Fruit fly (Drosophila melanogaster) whole organism, embryonic: ENCODE results near the gene CG1824.
A peak's percentile ranks its signal among the peaks of the same experiment; 100 is the strongest.

Experiments used
- Blimp-1 ChIP-seq: fragments of 200-800 bp; sonication (Bioruptor generic); optimal IDR thresholded peaks from 3 replicates; lab custom pipeline; 2018; ENCODE audit warnings: missing biosample characterization, missing genetic modification characterization, mild to moderate bottlenecking, moderate library complexity, missing genetic modification reagents
- CG10543 ChIP-seq: fragments of 200-800 bp; sonication (Bioruptor generic); optimal IDR thresholded peaks from 3 replicates; lab custom pipeline; 2017; ENCODE audit warnings: missing biosample characterization, mild to moderate bottlenecking, missing genetic modification characterization, moderate library complexity
- CG10979 ChIP-seq: fragments of 200-800 bp; sonication (Bioruptor generic); optimal IDR thresholded peaks from 2 replicates; lab custom pipeline; 2018; ENCODE audit warnings: missing biosample characterization, mild to moderate bottlenecking, missing genetic modification characterization, moderate library complexity
- CG11695 ChIP-seq: fragments of 200-800 bp; sonication (Bioruptor generic); IDR thresholded peaks from 3 replicates; pipeline ENCODE4 v1.3.6; 2022; ENCODE audit warnings: missing biosample characterization, missing genetic modification characterization
- CG11723 ChIP-seq: fragments of 200-800 bp; sonication (Bioruptor generic); optimal IDR thresholded peaks from 2 replicates; lab custom pipeline; 2017; ENCODE audit warnings: missing biosample characterization, mild to moderate bottlenecking, missing genetic modification characterization
- CG12236 ChIP-seq: fragments of 200-800 bp; sonication (Bioruptor generic); optimal IDR thresholded peaks from 2 replicates; lab custom pipeline; 2016; ENCODE audit warnings: missing biosample characterization, missing genetic modification characterization
- CG12299 ChIP-seq: fragments of 200-800 bp; sonication (Bioruptor generic); optimal IDR thresholded peaks from 2 replicates; lab custom pipeline; 2018; ENCODE audit warnings: missing biosample characterization, mild to moderate bottlenecking, missing genetic modification characterization
- CG13624 ChIP-seq: fragments of 200-800 bp; sonication (Bioruptor generic); optimal IDR thresholded peaks from 2 replicates; lab custom pipeline; 2016; ENCODE audit warnings: missing biosample characterization, missing genetic modification characterization
- CG14710 ChIP-seq: fragments of 200-800 bp; sonication (Bioruptor generic); optimal IDR thresholded peaks from 3 replicates; lab custom pipeline; 2019; ENCODE audit warnings: missing biosample characterization, mild to moderate bottlenecking, missing genetic modification characterization, moderate library complexity
- CG15073 ChIP-seq: fragments of 200-800 bp; sonication (Bioruptor generic); optimal IDR thresholded peaks from 2 replicates; lab custom pipeline; 2016; ENCODE audit warnings: missing biosample characterization, missing genetic modification characterization
- CG18011 ChIP-seq: fragments of 200-800 bp; sonication (Bioruptor generic); optimal IDR thresholded peaks from 2 replicates; lab custom pipeline; 2017; ENCODE audit warnings: missing biosample characterization, missing genetic modification characterization, mild to moderate bottlenecking, moderate library complexity, missing genotype
- CG2199 ChIP-seq: fragments of 200-800 bp; sonication (Bioruptor generic); IDR thresholded peaks from 3 replicates; pipeline ENCODE4 v1.3.6; 2022; ENCODE audit warnings: missing biosample characterization, missing genetic modification characterization
- CG2712 ChIP-seq: fragments of 200-800 bp; optimal IDR thresholded peaks from 3 replicates; lab custom pipeline; 2019; ENCODE audit warnings: missing biosample characterization, mild to moderate bottlenecking, missing genetic modification characterization, moderate library complexity
- CG2889 ChIP-seq: fragments of 200-800 bp; sonication (Bioruptor generic); IDR thresholded peaks from 3 replicates; pipeline ENCODE4 v1.3.6; 2022; ENCODE audit warnings: missing biosample characterization, missing genetic modification characterization
- CG32767 ChIP-seq: fragments of 200-800 bp; sonication (Bioruptor generic); IDR thresholded peaks from 2 replicates; pipeline ENCODE4 v1.3.6; 2022; ENCODE audit warnings: missing biosample characterization, missing genetic modification characterization
- CG3726 ChIP-seq: fragments of 200-800 bp; sonication (Bioruptor generic); IDR thresholded peaks from 3 replicates; pipeline ENCODE4, ENCODE4 v1.3.6; 2022; ENCODE audit warnings: missing biosample characterization, missing genetic modification characterization
- CG3995 ChIP-seq: fragments of 200-800 bp; sonication (Bioruptor generic); optimal IDR thresholded peaks from 3 replicates; lab custom pipeline; 2016; ENCODE audit warnings: missing biosample characterization, missing genetic modification characterization
- CG6654 ChIP-seq: fragments of 200-800 bp; sonication (Bioruptor generic); optimal IDR thresholded peaks from 2 replicates; lab custom pipeline; 2017; ENCODE audit warnings: missing biosample characterization, mild to moderate bottlenecking, missing genetic modification characterization
- CG6791 ChIP-seq: fragments of 200-800 bp; sonication (Bioruptor generic); IDR thresholded peaks from 3 replicates; pipeline ENCODE4 v1.3.6; 2022; ENCODE audit warnings: missing biosample characterization, missing genetic modification characterization; ENCODE audit not compliant: partially characterized antibody
- CG6813 ChIP-seq: fragments of 200-800 bp; sonication (Bioruptor generic); optimal IDR thresholded peaks from 2 replicates; lab custom pipeline; 2017; ENCODE audit warnings: missing biosample characterization, missing genetic modification characterization, mild to moderate bottlenecking, moderate library complexity, missing genetic modification reagents
- CG7839 ChIP-seq: fragments of 200-800 bp; sonication (Bioruptor generic); optimal IDR thresholded peaks from 3 replicates; lab custom pipeline; 2018; ENCODE audit warnings: missing biosample characterization, mild to moderate bottlenecking, missing genetic modification characterization, moderate library complexity
- CG8281 ChIP-seq: fragments of 200-800 bp; sonication (Bioruptor generic); optimal IDR thresholded peaks from 2 replicates; lab custom pipeline; 2018; ENCODE audit warnings: missing biosample characterization, mild to moderate bottlenecking, missing genetic modification characterization, moderate library complexity
- Dfd ChIP-seq, 2 experiments: fragments of >200 bp; optimal IDR thresholded peaks; 2 replicates each; lab custom pipeline; 2017; ENCODE audit warnings: missing biosample characterization in 2 of 2, missing genetic modification characterization in 2 of 2
- Doc2 ChIP-seq: fragments of 200-800 bp; sonication (Bioruptor generic); IDR thresholded peaks from 2 replicates; pipeline ENCODE4 v1.3.6; 2022; ENCODE audit warnings: missing biosample characterization, missing genetic modification characterization
- Dref ChIP-seq: fragments of 200-800 bp; sonication (Bioruptor generic); IDR thresholded peaks from 2 replicates; pipeline ENCODE4 v1.3.6; 2022; ENCODE audit warnings: missing biosample characterization, missing genetic modification characterization
- E2f2 ChIP-seq: fragments of 200-800 bp; sonication (Bioruptor generic); IDR thresholded peaks from 2 replicates; pipeline ENCODE4 v1.3.6; 2022; ENCODE audit warnings: missing biosample characterization, missing genetic modification characterization
- Elba2 ChIP-seq: fragments of 200-800 bp; sonication (Bioruptor generic); optimal IDR thresholded peaks from 3 replicates; lab custom pipeline; 2016; ENCODE audit warnings: missing biosample characterization, missing genetic modification characterization
- HLHmδ ChIP-seq: fragments of 200-800 bp; sonication (Bioruptor generic); optimal IDR thresholded peaks from 2 replicates; lab custom pipeline; 2018; ENCODE audit warnings: missing biosample characterization, mild to moderate bottlenecking, missing genetic modification characterization, moderate library complexity
- NFAT ChIP-seq: fragments of 200-800 bp; sonication (Bioruptor generic); IDR thresholded peaks from 2 replicates; pipeline ENCODE4 v1.3.6; 2022; ENCODE audit warnings: missing biosample characterization, missing genetic modification characterization
- NfI ChIP-seq: fragments of 200-800 bp; sonication (Bioruptor generic); optimal IDR thresholded peaks from 3 replicates; lab custom pipeline; 2018; ENCODE audit warnings: missing biosample characterization, mild to moderate bottlenecking, missing genetic modification characterization, moderate library complexity
- TFAM ChIP-seq: fragments of 200-800 bp; sonication (Bioruptor generic); optimal IDR thresholded peaks from 2 replicates; lab custom pipeline; 2017; ENCODE audit warnings: missing biosample characterization, missing genetic modification characterization, inconsistent platforms
- ato ChIP-seq: fragments of 200-800 bp; sonication (Bioruptor generic); IDR thresholded peaks from 2 replicates; pipeline ENCODE4 v1.3.6; 2022; ENCODE audit warnings: missing biosample characterization, missing genetic modification characterization; ENCODE audit not compliant: partially characterized antibody
- az2 ChIP-seq: fragments of 200-800 bp; sonication (Bioruptor generic); optimal IDR thresholded peaks from 3 replicates; lab custom pipeline; 2016; ENCODE audit warnings: missing biosample characterization, missing genetic modification characterization
- bigmax ChIP-seq: fragments of 200-800 bp; sonication (Bioruptor generic); optimal IDR thresholded peaks from 2 replicates; lab custom pipeline; 2018; ENCODE audit warnings: missing biosample characterization, mild to moderate bottlenecking, missing genetic modification characterization
- cg ChIP-seq: fragments of 200-800 bp; sonication (Bioruptor generic); optimal IDR thresholded peaks from 3 replicates; lab custom pipeline; 2019; ENCODE audit warnings: missing biosample characterization, mild to moderate bottlenecking, missing genetic modification characterization, moderate library complexity
- gcm2 ChIP-seq: fragments of 200-800 bp; sonication (Bioruptor generic); optimal IDR thresholded peaks from 2 replicates; lab custom pipeline; 2016; ENCODE audit warnings: missing biosample characterization, missing genetic modification characterization
- gro ChIP-seq: fragments of 200-800 bp; sonication (Bioruptor generic); optimal IDR thresholded peaks from 2 replicates; lab custom pipeline; 2016; ENCODE audit warnings: missing biosample characterization, missing genetic modification characterization
- gsb ChIP-seq: fragments of 200-800 bp; sonication (Bioruptor generic); IDR thresholded peaks from 2 replicates; pipeline ENCODE4 v1.3.6; 2022; ENCODE audit warnings: missing biosample characterization, missing genetic modification characterization
- h ChIP-seq: fragments of >200 bp; optimal IDR thresholded peaks from 2 replicates; lab custom pipeline; 2017
- her ChIP-seq: fragments of 200-800 bp; sonication (Bioruptor generic); optimal IDR thresholded peaks from 2 replicates; lab custom pipeline; 2016; ENCODE audit warnings: missing biosample characterization, missing genetic modification characterization
- hth ChIP-seq: fragments of >200 bp; optimal IDR thresholded peaks from 2 replicates; lab custom pipeline; 2017; ENCODE audit warnings: inconsistent platforms
- inv ChIP-seq: fragments of 200-800 bp; sonication (Bioruptor generic); IDR thresholded peaks from 2 replicates; pipeline ENCODE4 v1.3.6; 2022; ENCODE audit warnings: missing biosample characterization, missing genetic modification characterization; ENCODE audit not compliant: partially characterized antibody
- lola ChIP-seq, 3 experiments: fragments of >200 bp in 2 of 3; fragments of 200-800 bp in 1 of 3; sonication (Bioruptor generic) in 1 of 3; optimal IDR thresholded peaks; 2 replicates each; lab custom pipeline; 2017 to 2019; ENCODE audit warnings: missing biosample characterization in 3 of 3, missing genetic modification characterization in 3 of 3, mild to moderate bottlenecking in 1 of 3, moderate library complexity in 1 of 3
- org-1 ChIP-seq: fragments of 200-800 bp; sonication (Bioruptor generic); optimal IDR thresholded peaks from 2 replicates; lab custom pipeline; 2017; ENCODE audit warnings: missing biosample characterization, missing genetic modification characterization
- row ChIP-seq: fragments of 200-800 bp; sonication (Bioruptor generic); IDR thresholded peaks from 3 replicates; pipeline ENCODE4 v1.3.6; 2022; ENCODE audit warnings: missing biosample characterization, missing genetic modification characterization
- seq ChIP-seq: fragments of 200-800 bp; sonication (Bioruptor generic); IDR thresholded peaks from 2 replicates; pipeline ENCODE4 v1.3.6; 2022; ENCODE audit warnings: missing biosample characterization, missing genetic modification characterization
- sob ChIP-seq: fragments of 200-800 bp; sonication (Bioruptor generic); IDR thresholded peaks from 2 replicates; pipeline ENCODE4 v1.3.6; 2022; ENCODE audit warnings: missing biosample characterization, missing genetic modification characterization
- tin ChIP-seq: fragments of 200-800 bp; sonication (Bioruptor generic); optimal IDR thresholded peaks from 3 replicates; lab custom pipeline; 2016; ENCODE audit warnings: missing biosample characterization, missing genetic modification characterization
- ttk ChIP-seq: fragments of 200-800 bp; sonication (Bioruptor generic); IDR thresholded peaks from 2 replicates; pipeline ENCODE4 v2.1.2; 2022; ENCODE audit warnings: missing biosample characterization, missing genetic modification characterization

The CG1824 gene

DNA sequence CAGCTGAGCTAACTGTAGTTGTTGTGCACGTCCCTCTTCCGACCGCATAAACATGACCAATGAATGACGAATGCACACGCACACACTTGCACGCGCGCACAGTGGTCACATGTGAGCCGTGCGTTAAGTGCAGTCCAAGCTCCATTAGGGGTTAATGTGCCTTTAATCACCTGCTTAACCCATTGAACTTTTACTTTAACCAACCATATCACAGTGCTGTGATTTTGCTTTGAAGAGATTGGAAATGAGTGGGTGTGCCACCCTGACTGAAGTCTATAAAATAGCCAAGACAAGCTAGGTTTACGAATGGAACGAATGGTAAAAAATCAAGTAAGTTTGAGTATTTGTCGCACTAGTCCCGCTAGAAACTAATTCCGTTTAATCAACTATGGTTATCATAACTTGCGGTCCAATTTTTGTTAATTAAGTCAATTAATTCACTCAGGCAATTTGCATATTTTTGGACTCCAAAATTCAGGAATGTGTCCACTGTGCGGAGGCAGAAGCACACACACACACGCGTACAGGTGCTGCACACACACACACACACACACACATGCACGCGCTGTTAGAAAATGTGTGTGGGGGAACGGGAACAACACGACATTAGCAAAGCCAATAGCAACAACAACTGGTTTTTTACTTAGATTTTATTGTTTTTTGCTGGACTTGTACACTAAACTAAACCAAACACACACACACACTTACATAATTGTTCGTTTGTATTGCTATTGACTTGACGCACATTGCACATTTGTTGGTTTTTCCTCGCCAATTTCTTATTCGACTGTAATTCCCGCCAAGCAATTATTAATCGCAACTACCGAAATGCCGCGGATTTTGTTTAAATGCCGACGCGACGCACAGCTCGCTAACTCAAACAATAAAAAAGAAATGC lies 4.0 kb downstream of the CG1824 start (continued):
- TF ChIP-seq CG2712 (tag; lab: Kevin White, UChicago) (peak; percentile 43), CG3726 (no peak), her (peak; percentile 22), sob (GFP tag; lab: Robert Waterston, UW) (no peak), row (GFP tag; lab: Robert Waterston, UW) (peak; percentile 77), CG7839 (tag; lab: Kevin White, UChicago) (peak; percentile 50), CG14710 (tag; lab: Kevin White, UChicago) (peak; percentile 47), org-1 (GFP tag; lab: Kevin White, UChicago) (peak; percentile 56), NfI (GFP tag; lab: Kevin White, UChicago) (peak; percentile 16), CG15073 (GFP tag; lab: Kevin White, UChicago) (no peak), NFAT (GFP tag; lab: Robert Waterston, UW) (no peak), gcm2 (GFP tag; lab: Kevin White, UChicago) (no peak), CG2199 (GFP tag; lab: Robert Waterston, UW) (no peak), CG6791 (no peak), ttk (GFP tag; lab: Robert Waterston, UW) (no peak), az2 (GFP tag; lab: Kevin White, UChicago) (peak; percentile 35), Doc2 (GFP tag; lab: Robert Waterston, UW) (no peak), CG6813 (peak; percentile 36), seq (GFP tag; lab: Robert Waterston, UW) (no peak), CG8281 (tag; lab: Kevin White, UChicago) (no peak), h (lab: Kevin White, UChicago) (no peak), CG6654 (peak; percentile 32), Elba2 (GFP tag; lab: Kevin White, UChicago) (no peak), CG3995 (no peak), TFAM (GFP tag; lab: Kevin White, UChicago) (no peak), inv (GFP tag; lab: Robert Waterston, UW) (0 out of 2 replicates have a peak, but pooled peaks have one; percentile 21), CG12299 (tag; lab: Kevin White, UChicago) (no peak), cg (GFP tag; lab: Kevin White, UChicago) (peak; percentile 96), CG10979 (tag; lab: Kevin White, UChicago) (peak; percentile 66), CG11695 (GFP tag; lab: Robert Waterston, UW) (0 out of 3 replicates have a peak, but pooled peaks have one; percentile 6), CG32767 (GFP tag; lab: Robert Waterston, UW) (no peak), CG11723 (peak; percentile 12), CG2889 (GFP tag; lab: Robert Waterston, UW) (no peak), bigmax (GFP tag; lab: Kevin White, UChicago) (no peak), gro (GFP tag; lab: Kevin White, UChicago) (no peak), E2f2 (no peak; the same call in 1 of the 2 replicates), Dref (GFP tag; lab: Robert Waterston, UW) (no peak), Dfd (GFP tag; optimal IDR thresholded peaks at IDR 0.05; lab: Kevin White, UChicago) (no peak), CG10543 (peak; percentile 52), ato (GFP tag; lab: Robert Waterston, UW) (no peak), Blimp-1 (GFP tag; lab: Kevin White, UChicago) (peak; percentile 33), tin (GFP tag; lab: Kevin White, UChicago) (peak; percentile 46), CG18011 (no peak), HLHmδ (GFP tag; lab: Kevin White, UChicago) (peak; percentile 26), hth (lab: Kevin White, UChicago) (no peak), lola (GFP tag; optimal IDR thresholded peaks at IDR 0.05; lab: Kevin White, UChicago) (peak in 1 of 3 experiments; percentile 68), gsb (GFP tag; lab: Robert Waterston, UW) (no peak), CG13624 (GFP tag; lab: Kevin White, UChicago) (peak; percentile 12), CG12236 (peak; percentile 23)
